Worm (Caenorhabditis elegans): Measurements from ENCODE around the gene ZK945.4.

ce11 chrII:10139177-10139640 is 33.7 kb upstream of the ZK945.4 start, which contains the start of gene asah-2:
- TF ChIP-seq aly-1 (tag; optimal IDR thresholded peaks at IDR 0.05): no peak
- no peak for TF ChIP-seq flt-1 (GFP tag; IDR thresholded peaks at IDR 0.05)
- no peak for TF ChIP-seq ama-1 (optimal IDR thresholded peaks at IDR 0.05)
